Worm (Caenorhabditis elegans) whole organism, L4 larva: Measurements from ENCODE around the gene srj-32.

ENCODE experiments used
- ama-1 ChIP-seq: fragments of 150-350 bp; optimal IDR thresholded peaks from 2 replicates; lab custom pipeline; 2014; ENCODE audit warnings: inconsistent platforms, mixed read lengths
- ceh-82 ChIP-seq: sonication (generic microtip); optimal IDR thresholded peaks from 2 replicates; lab custom pipeline; 2017; ENCODE audit warnings: missing biosample characterization, missing genetic modification characterization
- daf-12 ChIP-seq: fragments of 150-350 bp; optimal IDR thresholded peaks from 2 replicates; lab custom pipeline; 2014; ENCODE audit warnings: missing biosample characterization, missing genetic modification reagents, missing genetic modification characterization
- dmd-8 ChIP-seq: fragments of 200-800 bp; sonication (Bioruptor generic); IDR thresholded peaks from 2 replicates; pipeline ENCODE4 v1.3.6; 2022; ENCODE audit warnings: missing genetic modification characterization, missing compliant biosample characterization
- fkh-10 ChIP-seq: fragments of 150-350 bp; optimal IDR thresholded peaks from 2 replicates; lab custom pipeline; 2014; ENCODE audit warnings: missing biosample characterization, missing genetic modification reagents, missing genetic modification characterization
- hif-1 ChIP-seq, 2 experiments: sonication (generic microtip); optimal IDR thresholded peaks; 2 replicates each; lab custom pipeline; 2016 to 2017; ENCODE audit warnings: missing compliant biosample characterization in 2 of 2, missing genetic modification characterization in 2 of 2, missing genetic modification reagents in 2 of 2, missing genotype in 2 of 2, mild to moderate bottlenecking in 1 of 2
- nhr-237 ChIP-seq: sonication (generic microtip); optimal IDR thresholded peaks from 2 replicates; lab custom pipeline; 2017; ENCODE audit warnings: missing biosample characterization, missing genetic modification characterization
- rbr-2 ChIP-seq: sonication (generic microtip); optimal IDR thresholded peaks from 2 replicates; lab custom pipeline; 2016; ENCODE audit warnings: missing genotype, missing genetic modification characterization, missing compliant biosample characterization
- spr-3 ChIP-seq: fragments of 200-800 bp; sonication (Bioruptor generic); optimal IDR thresholded peaks from 2 replicates; lab custom pipeline; 2018; ENCODE audit warnings: mild to moderate bottlenecking, missing genetic modification characterization, missing compliant biosample characterization

DNA sequence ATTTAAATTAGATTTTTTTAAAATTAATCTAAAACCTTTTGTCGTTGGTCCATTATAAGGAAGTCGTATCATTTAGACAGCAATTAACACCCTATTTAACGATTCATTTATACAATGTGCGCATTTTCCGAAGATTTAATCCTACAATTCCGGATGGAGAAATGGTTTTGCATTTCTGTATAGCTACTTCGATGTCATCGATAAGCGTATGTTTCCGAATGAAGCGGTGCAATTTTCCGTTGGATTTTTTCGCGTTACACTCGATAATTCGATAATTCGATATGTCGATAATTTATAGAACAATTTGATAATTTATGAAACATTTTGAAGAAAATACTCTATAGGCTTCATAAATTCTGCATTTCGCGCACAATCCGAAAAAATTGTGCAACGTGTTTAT lies 22.2 kb downstream of the srj-32 start, which contains the start of gene C13A2.10:
- no peak for TF ChIP-seq rbr-2
- TF ChIP-seq nhr-237 (tag; lab: Kevin White, UChicago), result no peak
- TF ChIP-seq hif-1 (tag; optimal IDR thresholded peaks at IDR 0.05; lab: Kevin White, UChicago), result no peak
- no peak for TF ChIP-seq ceh-82 (tag; lab: Kevin White, UChicago)
- no peak for TF ChIP-seq ama-1 (lab: Kevin White, UChicago)
- TF ChIP-seq spr-3, result no peak
- TF ChIP-seq dmd-8 (GFP tag; lab: Robert Waterston, UW), result no peak
- TF ChIP-seq daf-12 (tag; lab: Kevin White, UChicago), result no peak
- TF ChIP-seq fkh-10 (GFP tag; lab: Kevin White, UChicago), result no peak
